Fruit fly (Drosophila melanogaster): ENCODE results near the gene CG4199.

The CG4199 gene

DNA sequence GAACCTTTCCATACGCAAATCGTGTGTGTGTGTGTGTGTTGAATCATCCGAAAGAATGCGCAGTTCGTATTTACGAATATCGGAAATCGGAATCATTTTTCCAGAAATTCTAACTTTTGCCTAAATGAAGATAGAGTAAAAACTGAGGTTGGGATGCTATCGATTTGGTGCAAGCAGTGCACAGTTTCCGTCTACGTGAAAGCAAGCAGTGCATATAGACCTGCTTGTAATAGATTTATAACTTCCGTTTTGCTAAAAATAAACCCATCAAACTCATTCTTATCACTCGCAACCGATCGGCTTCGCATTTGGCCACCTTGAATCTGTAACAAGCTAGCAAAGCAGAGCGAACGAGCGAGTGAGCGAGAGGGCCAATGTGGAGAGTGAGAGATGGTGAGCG is 33.1 kb upstream of the CG4199 start (continued):
- TF ChIP-seq CG3847 (GFP tag; IDR thresholded peaks at IDR 0.05) (0 out of 2 replicates have a peak, but pooled peaks have one; percentile 22), CG7745 (tag; optimal IDR thresholded peaks at IDR 0.05) (no peak), Taf1 (GFP tag; IDR thresholded peaks at IDR 0.05) (no peak), onecut (GFP tag; IDR thresholded peaks at IDR 0.05) (peak; percentile 24; the same call in 1 of the 2 replicates), Ptx1 (GFP tag; IDR thresholded peaks at IDR 0.05) (no peak), mirr (GFP tag; optimal IDR thresholded peaks at IDR 0.05) (peak; percentile 12), CG8290 (GFP tag; optimal IDR thresholded peaks at IDR 0.05) (peak; percentile 89), CG8290 (tag; optimal IDR thresholded peaks at IDR 0.05) (peak in 1 of 2 experiments; percentile 46), PHDP (tag; optimal IDR thresholded peaks at IDR 0.05) (no peak), CG17361 (GFP tag; IDR thresholded peaks at IDR 0.05) (0 out of 3 replicates have a peak, but pooled peaks have one; percentile 30), CG1832 (GFP tag; optimal IDR thresholded peaks at IDR 0.05) (peak; percentile 14), CG12104 (GFP tag; optimal IDR thresholded peaks at IDR 0.05) (no peak), CG32532 (GFP tag; IDR thresholded peaks at IDR 0.05) (peak; percentile 16; the same call in 1 of the 2 replicates), CG7987 (GFP tag; optimal IDR thresholded peaks at IDR 0.05) (no peak), Eip74EF (GFP tag; optimal IDR thresholded peaks at IDR 0.05) (peak in 1 of 2 experiments; percentile 44), gsb (GFP tag; IDR thresholded peaks at IDR 0.05) (no peak), Asciz (GFP tag; optimal IDR thresholded peaks at IDR 0.05) (no peak), Awh (GFP tag; IDR thresholded peaks at IDR 0.05) (no peak), grau (tag; optimal IDR thresholded peaks at IDR 0.05) (no peak), Kr (GFP tag; optimal IDR thresholded peaks at IDR 0.05) (no peak), trh (GFP tag; optimal IDR thresholded peaks at IDR 0.05) (no peak), HHEX (GFP tag; optimal IDR thresholded peaks at IDR 0.05) (no peak), Stat92E (GFP tag; optimal IDR thresholded peaks at IDR 0.05) (no peak), stwl (tag; optimal IDR thresholded peaks at IDR 0.05) (peak; percentile 13), hb (GFP tag; IDR thresholded peaks at IDR 0.05; ENCODE audit: partially characterized antibody) (no peak), pnt (GFP tag; optimal IDR thresholded peaks at IDR 0.05) (no peak), CG17385 (GFP tag; optimal IDR thresholded peaks at IDR 0.05) (no peak), Deaf1 (tag; optimal IDR thresholded peaks at IDR 0.05) (peak; percentile 35), CG13287 (GFP tag; IDR thresholded peaks at IDR 0.05; ENCODE audit: partially characterized antibody) (no peak), Pdp1 (GFP tag; optimal IDR thresholded peaks at IDR 0.05) (no peak), HmgD (GFP tag; optimal IDR thresholded peaks at IDR 0.05) (no peak)

DNA sequence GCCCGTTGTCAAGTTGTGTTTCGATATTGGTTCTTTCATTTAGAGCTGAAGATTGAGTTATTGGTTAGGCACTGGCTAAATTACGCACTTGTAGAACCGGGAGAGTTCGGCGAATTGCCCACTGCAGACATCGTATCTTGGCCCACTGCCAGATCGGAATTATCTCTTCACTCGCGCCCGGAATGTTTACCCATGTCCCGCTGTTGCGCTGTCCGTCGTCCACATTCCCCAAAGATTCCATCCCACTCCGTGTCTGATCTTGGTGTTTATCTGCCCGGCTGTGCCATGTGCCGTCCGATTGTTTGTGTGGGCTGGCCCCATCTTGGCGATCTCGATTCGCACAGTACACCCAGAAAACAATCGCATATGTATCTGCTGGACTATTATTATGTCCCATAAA is 31.1 kb upstream of the CG4199 start:
- no peak for TF ChIP-seq CG11456 (GFP tag; IDR thresholded peaks at IDR 0.05)
- peak; percentile 68 for TF ChIP-seq sd (tag; optimal IDR thresholded peaks at IDR 0.05)
- peak; percentile 59 for TF ChIP-seq CG12769 (tag; optimal IDR thresholded peaks at IDR 0.05)

DNA sequence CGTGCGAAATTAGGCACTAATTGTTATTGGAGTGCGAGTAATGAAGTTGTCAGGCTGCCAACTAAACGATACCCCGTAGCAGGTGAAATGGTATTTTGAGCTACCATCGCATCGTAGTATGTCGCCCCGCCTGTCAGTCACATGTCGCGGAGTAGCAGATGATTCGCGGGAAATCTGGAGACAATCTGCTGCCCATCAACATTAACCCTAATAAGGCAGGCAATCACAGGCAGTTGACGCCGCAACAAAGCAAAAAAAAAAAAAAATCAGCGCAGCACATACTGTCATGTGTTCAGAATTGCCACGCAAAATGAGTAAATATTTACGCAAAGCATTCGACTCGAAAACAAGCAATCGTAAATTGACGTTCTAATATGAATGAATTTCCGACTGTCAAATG is 30.6 kb upstream of the CG4199 start:
- TF ChIP-seq bsh (GFP tag; optimal IDR thresholded peaks at IDR 0.05): no peak
- no peak for TF ChIP-seq CG12391 (tag; optimal IDR thresholded peaks at IDR 0.05)
- no peak for TF ChIP-seq D (optimal IDR thresholded peaks at IDR 0.05)
- TF ChIP-seq D (GFP tag; optimal IDR thresholded peaks at IDR 0.05): no peak
- no peak for TF ChIP-seq knrl (GFP tag; IDR thresholded peaks at IDR 0.05; ENCODE audit: partially characterized antibody)
- peak; percentile 72 for TF ChIP-seq Ets65A (GFP tag)
- TF ChIP-seq Fer3 (tag; optimal IDR thresholded peaks at IDR 0.05): no peak
- TF ChIP-seq eyg (GFP tag; optimal IDR thresholded peaks at IDR 0.05): no peak
- TF ChIP-seq CG1603 (tag; optimal IDR thresholded peaks at IDR 0.05): no peak
- no peak for TF ChIP-seq disco-r (GFP tag; optimal IDR thresholded peaks at IDR 0.05)
- TF ChIP-seq CG4360 (GFP tag; IDR thresholded peaks at IDR 0.05): no peak
- TF ChIP-seq CG9727 (GFP tag; optimal IDR thresholded peaks at IDR 0.05): no peak
- no peak for TF ChIP-seq tna (GFP tag; IDR thresholded peaks at IDR 0.05; ENCODE audit: partially characterized antibody)
- no peak for TF ChIP-seq Aef1 (GFP tag; IDR thresholded peaks at IDR 0.05)
- peak; percentile 55 for TF ChIP-seq Med (GFP tag)

Measured in whole organism, embryonic.